Fruit fly (Drosophila melanogaster) whole organism, wandering third instar larva: Measurements from ENCODE around the gene CG7912.

ENCODE experiments used
- CG9705 ChIP-seq: fragments of 200-800 bp; sonication (Bioruptor generic); optimal IDR thresholded peaks from 2 replicates; lab custom pipeline; 2018; ENCODE audit warnings: missing biosample characterization, mild to moderate bottlenecking, missing genetic modification characterization
- Rel ChIP-seq, 2 experiments: fragments of 200-800 bp; sonication (Bioruptor generic) in 1 of 2; optimal IDR thresholded peaks; 2 replicates in 1 of 2; 3 replicates in 1 of 2; lab custom pipeline; 2016 to 2019; ENCODE audit warnings: mild to moderate bottlenecking in 2 of 2, missing biosample characterization in 2 of 2, missing genetic modification characterization in 2 of 2, moderate library complexity in 1 of 2
- dsf ChIP-seq: sonication (Bioruptor generic); optimal IDR thresholded peaks from 2 replicates; lab custom pipeline; 2016; ENCODE audit warnings: missing biosample characterization, missing genetic modification characterization, borderline replicate concordance
- foxo ChIP-seq, 2 experiments: fragments of 200-800 bp; sonication (Bioruptor generic); optimal IDR thresholded peaks; 2 replicates in 1 of 2; 3 replicates in 1 of 2; lab custom pipeline; 2016 to 2017; ENCODE audit warnings: missing biosample characterization in 2 of 2, missing genetic modification characterization in 2 of 2
- fru ChIP-seq: fragments of 200-800 bp; sonication (Bioruptor generic); optimal IDR thresholded peaks from 3 replicates; lab custom pipeline; 2016; ENCODE audit warnings: missing biosample characterization, mild to moderate bottlenecking, missing genetic modification characterization
- sage ChIP-seq: fragments of 200-800 bp; sonication (Bioruptor generic); optimal IDR thresholded peaks from 2 replicates; lab custom pipeline; 2016; ENCODE audit warnings: missing biosample characterization, mild to moderate bottlenecking, missing genetic modification characterization
- woc ChIP-seq: sonication (Bioruptor generic); optimal IDR thresholded peaks from 2 replicates; lab custom pipeline; 2016; ENCODE audit warnings: missing biosample characterization, mild to moderate bottlenecking, missing genetic modification characterization

dm6 chr3R:30040879-30041278 is 31.9 kb upstream of the CG7912 start:
- TF ChIP-seq CG9705 (GFP tag; lab: Kevin White, UChicago) (no peak), Rel (GFP tag; optimal IDR thresholded peaks at IDR 0.05; lab: Kevin White, UChicago) (no peak), Rel (tag; optimal IDR thresholded peaks at IDR 0.05; lab: Kevin White, UChicago) (no peak), foxo (GFP tag; optimal IDR thresholded peaks at IDR 0.05; lab: Kevin White, UChicago) (no peak), dsf (GFP tag; lab: Kevin White, UChicago) (no peak), woc (no peak), fru (GFP tag; lab: Kevin White, UChicago) (no peak), sage (no peak)
